Fruit fly (Drosophila melanogaster) whole organism, embryonic: ENCODE results near the gene Bem46.
A peak's percentile ranks its signal among the peaks of the same experiment; 100 is the strongest.

Experiments
- Adf1 ChIP-seq: fragments of 200-800 bp; sonication (Bioruptor generic); IDR thresholded peaks from 2 replicates; pipeline ENCODE4 v1.3.6; 2022; ENCODE audit warnings: missing biosample characterization, missing genetic modification characterization
- BtbVII ChIP-seq: fragments of 200-800 bp; sonication (Bioruptor generic); optimal IDR thresholded peaks from 3 replicates; lab custom pipeline; 2017; ENCODE audit warnings: missing biosample characterization, mild to moderate bottlenecking, missing genetic modification characterization
- CG10959 ChIP-seq: fragments of 200-800 bp; sonication (Bioruptor generic); IDR thresholded peaks from 2 replicates; pipeline ENCODE4 v1.3.6; 2022; ENCODE audit warnings: missing biosample characterization, missing genetic modification characterization
- CG12104 ChIP-seq: fragments of 200-800 bp; sonication (Bioruptor generic); optimal IDR thresholded peaks from 3 replicates; lab custom pipeline; 2016; ENCODE audit warnings: missing biosample characterization, missing genetic modification characterization
- CG14710 ChIP-seq: fragments of 200-800 bp; sonication (Bioruptor generic); optimal IDR thresholded peaks from 3 replicates; lab custom pipeline; 2019; ENCODE audit warnings: missing biosample characterization, mild to moderate bottlenecking, missing genetic modification characterization, moderate library complexity
- CG1647 ChIP-seq: fragments of 200-800 bp; sonication (Bioruptor generic); optimal IDR thresholded peaks from 3 replicates; lab custom pipeline; 2016; ENCODE audit warnings: missing biosample characterization, missing genetic modification characterization
- CG17568 ChIP-seq: fragments of 200-800 bp; sonication (Bioruptor generic); optimal IDR thresholded peaks from 2 replicates; lab custom pipeline; 2018; ENCODE audit warnings: missing biosample characterization, mild to moderate bottlenecking, missing genetic modification characterization, moderate library complexity
- CG1832 ChIP-seq: fragments of 200-800 bp; sonication (Bioruptor generic); optimal IDR thresholded peaks from 2 replicates; lab custom pipeline; 2017; ENCODE audit warnings: missing biosample characterization, mild to moderate bottlenecking, missing genetic modification characterization, inconsistent platforms
- CG32772 ChIP-seq: fragments of 200-800 bp; sonication (Bioruptor generic); IDR thresholded peaks from 2 replicates; pipeline ENCODE4 v1.3.6; 2022; ENCODE audit warnings: missing biosample characterization, missing genetic modification characterization
- CG3281 ChIP-seq: fragments of 200-800 bp; sonication (Bioruptor generic); optimal IDR thresholded peaks from 3 replicates; lab custom pipeline; 2017; ENCODE audit warnings: missing biosample characterization, mild to moderate bottlenecking, missing genetic modification characterization
- CG34376 ChIP-seq: fragments of 200-800 bp; sonication (Bioruptor generic); optimal IDR thresholded peaks from 2 replicates; lab custom pipeline; 2018; ENCODE audit warnings: missing biosample characterization, mild to moderate bottlenecking, missing genetic modification characterization
- CG3838 ChIP-seq: fragments of 200-800 bp; sonication (Bioruptor generic); optimal IDR thresholded peaks from 3 replicates; lab custom pipeline; 2016; ENCODE audit warnings: missing biosample characterization, missing genetic modification characterization
- CG43689 ChIP-seq: fragments of 200-800 bp; sonication (Bioruptor generic); IDR thresholded peaks from 2 replicates; pipeline ENCODE4 v1.3.6; 2022; ENCODE audit warnings: missing biosample characterization, missing genetic modification characterization
- CG7271 ChIP-seq: fragments of 200-800 bp; sonication (Bioruptor generic); optimal IDR thresholded peaks from 2 replicates; lab custom pipeline; 2018; ENCODE audit warnings: missing biosample characterization, mild to moderate bottlenecking, missing genetic modification characterization, moderate library complexity
- CG8290 ChIP-seq, 3 experiments: fragments of 200-800 bp; sonication (Bioruptor generic); optimal IDR thresholded peaks; 2 replicates each; lab custom pipeline; 2016 to 2019; ENCODE audit warnings: missing biosample characterization in 3 of 3, missing genetic modification characterization in 3 of 3, mild to moderate bottlenecking in 2 of 3, moderate library complexity in 1 of 3
- CG9727 ChIP-seq: fragments of 200-800 bp; sonication (Bioruptor generic); optimal IDR thresholded peaks from 3 replicates; lab custom pipeline; 2017; ENCODE audit warnings: missing biosample characterization, mild to moderate bottlenecking, missing genetic modification characterization
- Dref ChIP-seq: fragments of 200-800 bp; sonication (Bioruptor generic); IDR thresholded peaks from 2 replicates; pipeline ENCODE4 v1.3.6; 2022; ENCODE audit warnings: missing biosample characterization, missing genetic modification characterization
- Fer1 ChIP-seq: fragments of 200-800 bp; sonication (Bioruptor generic); optimal IDR thresholded peaks from 2 replicates; lab custom pipeline; 2017; ENCODE audit warnings: missing biosample characterization, mild to moderate bottlenecking, missing genetic modification characterization
- H15 ChIP-seq: fragments of 200-800 bp; sonication (Bioruptor generic); IDR thresholded peaks from 3 replicates; pipeline ENCODE4 v1.3.6; 2022; ENCODE audit warnings: missing biosample characterization, missing genetic modification characterization
- HHEX ChIP-seq: fragments of 200-800 bp; sonication (Bioruptor generic); optimal IDR thresholded peaks from 3 replicates; lab custom pipeline; 2017; ENCODE audit warnings: missing biosample characterization, mild to moderate bottlenecking, missing genetic modification characterization, missing genetic modification reagents
- Hmx ChIP-seq: fragments of 200-800 bp; sonication (Bioruptor generic); optimal IDR thresholded peaks from 2 replicates; lab custom pipeline; 2016; ENCODE audit warnings: missing biosample characterization, missing genetic modification characterization
- Mad ChIP-seq: fragments of 200-800 bp; sonication (Bioruptor generic); optimal IDR thresholded peaks from 2 replicates; lab custom pipeline; 2016; ENCODE audit warnings: missing biosample characterization, missing genetic modification characterization
- Mrtf ChIP-seq: fragments of 200-800 bp; sonication (Bioruptor generic); IDR thresholded peaks from 3 replicates; pipeline ENCODE4 v1.3.6; 2022; ENCODE audit warnings: missing biosample characterization, missing genetic modification characterization
- NC2β ChIP-seq: fragments of 200-800 bp; sonication (Bioruptor generic); optimal IDR thresholded peaks from 2 replicates; lab custom pipeline; 2016; ENCODE audit warnings: missing biosample characterization, missing genetic modification characterization
- Neu2 ChIP-seq: fragments of 200-800 bp; sonication (Bioruptor generic); optimal IDR thresholded peaks from 3 replicates; lab custom pipeline; 2016; ENCODE audit warnings: missing biosample characterization, missing genetic modification characterization, borderline replicate concordance
- Xbp1 ChIP-seq: fragments of 200-800 bp; sonication (Bioruptor generic); optimal IDR thresholded peaks from 3 replicates; lab custom pipeline; 2016; ENCODE audit warnings: missing biosample characterization, mild to moderate bottlenecking, missing genetic modification characterization
- abd-A ChIP-seq: fragments of 200-800 bp; sonication (Bioruptor generic); optimal IDR thresholded peaks from 3 replicates; lab custom pipeline; 2019; ENCODE audit warnings: missing biosample characterization, mild to moderate bottlenecking, missing genetic modification characterization, moderate library complexity
- ash1 ChIP-seq: fragments of 200-800 bp; sonication (Bioruptor generic); optimal IDR thresholded peaks from 2 replicates; lab custom pipeline; 2018; ENCODE audit warnings: missing biosample characterization, mild to moderate bottlenecking, missing genetic modification characterization
- az2 ChIP-seq: fragments of 200-800 bp; sonication (Bioruptor generic); optimal IDR thresholded peaks from 3 replicates; lab custom pipeline; 2016; ENCODE audit warnings: missing biosample characterization, missing genetic modification characterization
- bowl ChIP-seq: fragments of 200-800 bp; sonication (Bioruptor generic); IDR thresholded peaks from 2 replicates; pipeline ENCODE4 v1.3.6; 2022; ENCODE audit warnings: missing biosample characterization, missing genetic modification characterization
- chm ChIP-seq: fragments of 200-800 bp; sonication (Bioruptor generic); IDR thresholded peaks from 2 replicates; pipeline ENCODE4 v1.3.6; 2022; ENCODE audit warnings: missing biosample characterization, missing genetic modification characterization
- crol ChIP-seq: fragments of 200-800 bp; sonication (Bioruptor generic); IDR thresholded peaks from 2 replicates; pipeline ENCODE4 v1.3.6; 2022; ENCODE audit warnings: missing biosample characterization, missing genetic modification characterization
- dmrt99B ChIP-seq: fragments of 200-800 bp; sonication (Bioruptor generic); optimal IDR thresholded peaks from 2 replicates; lab custom pipeline; 2018; ENCODE audit warnings: missing biosample characterization, mild to moderate bottlenecking, missing genetic modification characterization, moderate library complexity
- emc ChIP-seq: fragments of 200-800 bp; sonication (Bioruptor generic); optimal IDR thresholded peaks from 2 replicates; lab custom pipeline; 2016; ENCODE audit warnings: missing biosample characterization, missing genetic modification characterization
- esg ChIP-seq: fragments of 200-800 bp; sonication (Bioruptor generic); conservative IDR thresholded peaks from 2 replicates; pipeline ENCODE4 v1.3.6; 2022; ENCODE audit warnings: missing biosample characterization, missing genetic modification characterization
- fu2 ChIP-seq: fragments of 200-800 bp; sonication (Bioruptor generic); optimal IDR thresholded peaks from 2 replicates; lab custom pipeline; 2016; ENCODE audit warnings: missing biosample characterization, missing genetic modification characterization
- gcm ChIP-seq: fragments of 200-800 bp; sonication (Bioruptor generic); optimal IDR thresholded peaks from 2 replicates; lab custom pipeline; 2019; ENCODE audit warnings: missing biosample characterization, mild to moderate bottlenecking, missing genetic modification characterization, moderate library complexity
- hbn ChIP-seq: fragments of 200-800 bp; sonication (Bioruptor generic); IDR thresholded peaks from 2 replicates; pipeline ENCODE4 v1.3.6; 2022; ENCODE audit warnings: missing biosample characterization, missing genetic modification characterization; ENCODE audit not compliant: partially characterized antibody
- kah ChIP-seq: fragments of 200-800 bp; sonication (Bioruptor generic); optimal IDR thresholded peaks from 2 replicates; lab custom pipeline; 2018; ENCODE audit warnings: missing biosample characterization, mild to moderate bottlenecking, missing genetic modification characterization
- knrl ChIP-seq: fragments of 200-800 bp; sonication (Bioruptor generic); IDR thresholded peaks from 3 replicates; pipeline ENCODE4 v1.3.6; 2022; ENCODE audit warnings: missing biosample characterization, missing genetic modification characterization; ENCODE audit not compliant: partially characterized antibody
- lilli ChIP-seq: fragments of 200-800 bp; sonication (Bioruptor generic); optimal IDR thresholded peaks from 3 replicates; lab custom pipeline; 2016; ENCODE audit warnings: missing biosample characterization, missing genetic modification characterization
- luna ChIP-seq: fragments of 200-800 bp; sonication (Bioruptor generic); optimal IDR thresholded peaks from 2 replicates; lab custom pipeline; 2016; ENCODE audit warnings: missing biosample characterization, missing genetic modification characterization
- nom ChIP-seq: fragments of 200-800 bp; sonication (Bioruptor generic); optimal IDR thresholded peaks from 2 replicates; lab custom pipeline; 2017; ENCODE audit warnings: missing biosample characterization, missing genetic modification characterization, mild to moderate bottlenecking, moderate library complexity, missing genetic modification reagents
- pan ChIP-seq, 4 experiments: fragments of >200 bp in 3 of 4; fragments of 200-800 bp in 1 of 4; sonication (Bioruptor generic) in 1 of 4; optimal IDR thresholded peaks in 3 of 4; IDR thresholded peaks in 1 of 4; 2 replicates each; pipeline versions ENCODE4 v1.3.6 to Lab custom; 2017 to 2022; ENCODE audit warnings: missing biosample characterization in 2 of 4, missing genetic modification characterization in 2 of 4, mixed read lengths in 1 of 4
- pho ChIP-seq: fragments of 200-800 bp; sonication (Bioruptor generic); optimal IDR thresholded peaks from 2 replicates; lab custom pipeline; 2016; ENCODE audit warnings: missing biosample characterization, missing genetic modification characterization
- sens ChIP-seq: fragments of 200-800 bp; sonication (Bioruptor generic); peaks from one replicate; lab custom pipeline; 2016; ENCODE audit warnings: missing biosample characterization, missing genetic modification characterization
- so ChIP-seq: fragments of 200-800 bp; sonication (Bioruptor generic); IDR thresholded peaks from 3 replicates; pipeline ENCODE4 v1.3.6; 2022; ENCODE audit warnings: missing biosample characterization, missing genetic modification characterization
- sr ChIP-seq: fragments of 200-800 bp; sonication (Bioruptor generic); IDR thresholded peaks from 3 replicates; pipeline ENCODE4 v1.3.6; 2022; ENCODE audit warnings: missing biosample characterization, missing genetic modification characterization
- ssp ChIP-seq: fragments of 200-800 bp; sonication (Bioruptor generic); IDR thresholded peaks from 2 replicates; pipeline ENCODE4 v1.3.6; 2022; ENCODE audit warnings: missing biosample characterization, missing genetic modification characterization
- sug ChIP-seq: fragments of 200-800 bp; optimal IDR thresholded peaks from 2 replicates; lab custom pipeline; 2019; ENCODE audit warnings: missing biosample characterization, mild to moderate bottlenecking, missing genetic modification characterization, moderate library complexity
- unpg ChIP-seq: fragments of 200-800 bp; sonication (Bioruptor generic); optimal IDR thresholded peaks from 3 replicates; lab custom pipeline; 2018; ENCODE audit warnings: missing biosample characterization, mild to moderate bottlenecking, missing genetic modification characterization, moderate library complexity

Gene Bem46

DNA sequence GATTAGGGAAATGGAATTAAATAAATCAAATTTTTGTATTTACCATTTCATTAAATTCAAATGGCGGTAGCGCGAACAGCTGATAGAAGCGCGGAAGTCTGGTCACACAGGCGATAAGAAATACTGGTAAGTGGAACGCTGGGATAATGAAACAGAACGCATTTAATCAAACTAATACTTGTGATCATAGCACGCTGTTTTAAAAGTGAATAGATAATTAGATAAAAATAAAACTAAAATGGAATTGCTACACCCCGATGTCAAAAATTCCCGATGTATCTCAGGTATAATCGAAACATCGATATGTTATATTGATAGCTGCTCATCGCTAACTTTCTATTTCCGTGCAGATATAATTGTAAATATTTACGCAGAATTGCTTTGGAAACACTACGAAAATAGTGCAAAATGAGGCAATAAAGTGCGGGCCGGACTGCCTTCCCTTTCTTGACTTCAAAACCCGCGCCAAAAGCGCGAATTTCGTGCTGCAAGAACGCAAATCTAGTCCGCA, 4.8 kb downstream of the Bem46 start, which contains the start of the genes okr and CG3558 (continued):
- TF ChIP-seq CG3838 (GFP tag; lab: Kevin White, UChicago) (no peak), CG9727 (GFP tag; lab: Kevin White, UChicago) (no peak), CG43689 (no peak), abd-A (tag; lab: Kevin White, UChicago) (no peak), sug (no peak), ssp (GFP tag; lab: Robert Waterston, UW) (no peak), az2 (GFP tag; lab: Kevin White, UChicago) (no peak), CG14710 (tag; lab: Kevin White, UChicago) (peak; percentile 59), so (GFP tag; lab: Robert Waterston, UW) (no peak), CG34376 (GFP tag; lab: Kevin White, UChicago) (no peak), emc (no peak), CG10959 (GFP tag; lab: Robert Waterston, UW) (no peak), Mad (GFP tag; lab: Kevin White, UChicago) (no peak), kah (GFP tag; lab: Kevin White, UChicago) (no peak), CG3281 (no peak), nom (no peak), unpg (GFP tag; lab: Kevin White, UChicago) (no peak), CG8290 (GFP tag; optimal IDR thresholded peaks at IDR 0.05; lab: Kevin White, UChicago) (no peak), CG8290 (tag; optimal IDR thresholded peaks at IDR 0.05; lab: Kevin White, UChicago) (no peak), lilli (GFP tag; lab: Kevin White, UChicago) (peak; percentile 21), knrl (peak; percentile 83), Mrtf (GFP tag; lab: Robert Waterston, UW) (no peak), sr (GFP tag; lab: Robert Waterston, UW) (no peak), Adf1 (GFP tag; lab: Robert Waterston, UW) (no peak), Dref (GFP tag; lab: Robert Waterston, UW) (peak; percentile 72), sens (GFP tag; lab: Kevin White, UChicago) (peak; percentile 85), esg (no peak), pho (GFP tag; lab: Kevin White, UChicago) (no peak), Neu2 (GFP tag; lab: Kevin White, UChicago) (no peak), H15 (GFP tag; lab: Robert Waterston, UW) (no peak), luna (GFP tag; lab: Kevin White, UChicago) (no peak), CG1647 (GFP tag; lab: Kevin White, UChicago) (peak; percentile 19), Xbp1 (GFP tag; lab: Kevin White, UChicago) (no peak), BtbVII (no peak), hbn (GFP tag; lab: Robert Waterston, UW) (peak; percentile 80), CG12104 (GFP tag; lab: Kevin White, UChicago) (no peak), pan (optimal IDR thresholded peaks at IDR 0.05; lab: Kevin White, UChicago) (no peak), pan (GFP tag; optimal IDR thresholded peaks at IDR 0.05 in 1 of 2, IDR thresholded peaks at IDR 0.05 in 1 of 2) (no peak), CG7271 (no peak), chm (GFP tag; lab: Robert Waterston, UW) (no peak), ash1 (no peak), CG1832 (GFP tag; lab: Kevin White, UChicago) (no peak), Hmx (no peak), CG17568 (no peak), fu2 (no peak), HHEX (no peak), NC2β (GFP tag; lab: Kevin White, UChicago) (no peak), gcm (GFP tag; lab: Kevin White, UChicago) (no peak), dmrt99B (tag; lab: Kevin White, UChicago) (no peak), crol (GFP tag; lab: Robert Waterston, UW) (no peak), bowl (GFP tag; lab: Robert Waterston, UW) (no peak), CG32772 (no peak), Fer1 (no peak)
